Worm (Caenorhabditis elegans) whole organism, L4 larva: ENCODE measurements around the gene T11F9.22.
A peak's percentile ranks its signal among the peaks of the same experiment; 100 is the strongest.

ENCODE experiments used
- D1046.2 ChIP-seq: fragments of 200-800 bp; sonication (Bioruptor generic); IDR thresholded peaks from 2 replicates; pipeline ENCODE4 v1.3.6; 2022; ENCODE audit warnings: missing genetic modification characterization, missing compliant biosample characterization
- F10B5.3 ChIP-seq: sonication (generic microtip); optimal IDR thresholded peaks from 2 replicates; lab custom pipeline; 2016; ENCODE audit warnings: mild to moderate bottlenecking, missing genetic modification characterization, missing compliant biosample characterization
- F26F4.8 ChIP-seq: fragments of 200-800 bp; sonication (Bioruptor generic); conservative IDR thresholded peaks from 2 replicates; pipeline ENCODE4 v1.3.6; 2022; ENCODE audit warnings: missing genetic modification characterization, missing compliant biosample characterization
- F37D6.2 ChIP-seq: sonication (generic microtip); optimal IDR thresholded peaks from 2 replicates; lab custom pipeline; 2016; ENCODE audit warnings: mild to moderate bottlenecking, missing genetic modification characterization, missing compliant biosample characterization
- F44E2.7 ChIP-seq: fragments of 200-800 bp; sonication (Bioruptor generic); IDR thresholded peaks from 2 replicates; pipeline ENCODE4 v2.1.2; 2022; ENCODE audit warnings: missing genetic modification characterization, missing compliant biosample characterization
- R02D3.7 ChIP-seq: fragments of 150-350 bp; sonication (generic microtip); optimal IDR thresholded peaks from 3 replicates; lab custom pipeline; 2014; ENCODE audit warnings: missing biosample characterization, missing genetic modification characterization
- T20F7.1 ChIP-seq: fragments of 200-800 bp; sonication (Bioruptor generic); optimal IDR thresholded peaks from 2 replicates; lab custom pipeline; 2018; ENCODE audit warnings: mild to moderate bottlenecking, missing genetic modification characterization, missing compliant biosample characterization
- Y105C5A.15 ChIP-seq: fragments of 200-800 bp; sonication (Bioruptor generic); IDR thresholded peaks from 2 replicates; pipeline ENCODE4 v1.3.6; 2022; ENCODE audit warnings: missing genetic modification characterization, missing compliant biosample characterization
- Y48G9A.11 ChIP-seq: fragments of 200-800 bp; sonication (Bioruptor generic); IDR thresholded peaks from 2 replicates; pipeline ENCODE4 v1.3.6; 2022; ENCODE audit warnings: missing genetic modification reagents, missing genetic modification characterization, missing compliant biosample characterization
- aha-1 ChIP-seq: fragments of 150-350 bp; peaks from one replicate; lab custom pipeline; 2014; ENCODE audit warnings: missing biosample characterization, missing genetic modification characterization
- aly-2 ChIP-seq: sonication (generic microtip); optimal IDR thresholded peaks from 2 replicates; lab custom pipeline; 2018; ENCODE audit warnings: missing biosample characterization, missing genetic modification characterization
- ceh-28 ChIP-seq: fragments of 150-350 bp; optimal IDR thresholded peaks from 2 replicates; lab custom pipeline; 2014; ENCODE audit warnings: missing biosample characterization, missing genetic modification reagents, missing genetic modification characterization
- ceh-62 ChIP-seq: sonication (generic microtip); optimal IDR thresholded peaks from 2 replicates; lab custom pipeline; 2017; ENCODE audit warnings: missing biosample characterization, missing genetic modification characterization
- cey-2 ChIP-seq: sonication (generic microtip); optimal IDR thresholded peaks from 3 replicates; lab custom pipeline; 2017; ENCODE audit warnings: missing genetic modification characterization, mild to moderate bottlenecking, missing compliant biosample characterization, antibody characterized with exemption, borderline replicate concordance; ENCODE audit not compliant: insufficient read depth
- daf-19 ChIP-seq: fragments of 200-800 bp; sonication (Bioruptor generic); conservative IDR thresholded peaks from 2 replicates; pipeline ENCODE4 v1.3.6; 2022; ENCODE audit warnings: missing genetic modification characterization, missing compliant biosample characterization
- dmd-6 ChIP-seq: fragments of 200-800 bp; sonication (Bioruptor generic); IDR thresholded peaks from 2 replicates; pipeline ENCODE4 v1.3.6; 2022; ENCODE audit warnings: missing genetic modification reagents, missing genetic modification characterization, missing compliant biosample characterization
- dmd-8 ChIP-seq: fragments of 200-800 bp; sonication (Bioruptor generic); IDR thresholded peaks from 2 replicates; pipeline ENCODE4 v1.3.6; 2022; ENCODE audit warnings: missing genetic modification characterization, missing compliant biosample characterization
- dmd-9 ChIP-seq: fragments of 200-800 bp; sonication (Bioruptor generic); IDR thresholded peaks from 2 replicates; pipeline ENCODE4 v1.3.6; 2022; ENCODE audit warnings: missing genetic modification reagents, missing genetic modification characterization, missing compliant biosample characterization
- duxl-1 ChIP-seq: sonication (generic microtip); optimal IDR thresholded peaks from 2 replicates; lab custom pipeline; 2016; ENCODE audit warnings: mild to moderate bottlenecking, missing genetic modification characterization, moderate library complexity, missing compliant biosample characterization; ENCODE audit not compliant: poor library complexity
- dve-1 ChIP-seq: sonication (generic microtip); optimal IDR thresholded peaks from 2 replicates; lab custom pipeline; 2017; ENCODE audit warnings: antibody characterized with exemption, mild to moderate bottlenecking, missing genetic modification characterization, missing compliant biosample characterization; ENCODE audit not compliant: insufficient read depth
- egl-27 ChIP-seq: sonication (generic microtip); optimal IDR thresholded peaks from 3 replicates; lab custom pipeline; 2017; ENCODE audit warnings: missing biosample characterization, missing genetic modification reagents, missing genetic modification characterization
- fkh-10 ChIP-seq: fragments of 150-350 bp; optimal IDR thresholded peaks from 2 replicates; lab custom pipeline; 2014; ENCODE audit warnings: missing biosample characterization, missing genetic modification reagents, missing genetic modification characterization
- fos-1 ChIP-seq: fragments of 150-350 bp; optimal IDR thresholded peaks from 2 replicates; lab custom pipeline; 2014; ENCODE audit warnings: missing biosample characterization, missing genetic modification characterization
- gei-8 ChIP-seq: fragments of 200-800 bp; sonication (Bioruptor generic); optimal IDR thresholded peaks from 2 replicates; lab custom pipeline; 2018; ENCODE audit warnings: mild to moderate bottlenecking, missing genetic modification characterization, missing compliant biosample characterization
- hmg-1.1 ChIP-seq: fragments of 200-800 bp; sonication (Bioruptor generic); IDR thresholded peaks from 2 replicates; pipeline ENCODE4 v1.3.6; 2022; ENCODE audit warnings: missing genetic modification reagents, missing genetic modification characterization, missing compliant biosample characterization
- lim-7 ChIP-seq: fragments of 200-800 bp; sonication (Bioruptor generic); IDR thresholded peaks from 2 replicates; pipeline ENCODE4 v1.3.6; 2022; ENCODE audit warnings: missing genetic modification characterization, missing compliant biosample characterization
- lin-1 ChIP-seq: fragments of 200-800 bp; sonication (Bioruptor generic); IDR thresholded peaks from 2 replicates; pipeline ENCODE4 v1.3.6; 2022; ENCODE audit warnings: missing genetic modification reagents, missing genetic modification characterization, missing compliant biosample characterization
- lin-13 ChIP-seq: fragments of 150-350 bp; optimal IDR thresholded peaks from 2 replicates; lab custom pipeline; 2014; ENCODE audit warnings: missing biosample characterization, missing genetic modification reagents, missing genetic modification characterization
- lin-15B ChIP-seq: fragments of 150-350 bp; sonication (generic microtip); optimal IDR thresholded peaks from 3 replicates; lab custom pipeline; 2014; ENCODE audit warnings: missing biosample characterization, missing genetic modification characterization
- lin-38 ChIP-seq: fragments of 200-800 bp; sonication (Bioruptor generic); IDR thresholded peaks from 2 replicates; pipeline ENCODE4 v1.3.6; 2022; ENCODE audit warnings: missing genetic modification reagents, missing genetic modification characterization, missing compliant biosample characterization
- lir-3 ChIP-seq: sonication (generic microtip); optimal IDR thresholded peaks from 2 replicates; lab custom pipeline; 2016; ENCODE audit warnings: mild to moderate bottlenecking, missing genetic modification characterization, missing compliant biosample characterization
- lsy-2 ChIP-seq, 2 experiments: fragments of 150-350 bp in 1 of 2; sonication (generic microtip) in 1 of 2; optimal IDR thresholded peaks; 2 replicates each; lab custom pipeline; 2014 to 2017; ENCODE audit warnings: missing biosample characterization in 2 of 2, missing genetic modification characterization in 2 of 2
- madf-5 ChIP-seq, 2 experiments: fragments of 200-800 bp; sonication (Bioruptor generic); IDR thresholded peaks; 2 replicates each; pipeline ENCODE4 v1.3.6; 2022; ENCODE audit warnings: missing compliant biosample characterization in 2 of 2, missing genetic modification characterization in 2 of 2
- madf-9 ChIP-seq: fragments of 200-800 bp; sonication (Bioruptor generic); conservative IDR thresholded peaks from 2 replicates; pipeline ENCODE4 v1.3.6; 2022; ENCODE audit warnings: missing genetic modification reagents, missing genetic modification characterization, missing compliant biosample characterization
- mes-2 ChIP-seq: sonication (generic microtip); optimal IDR thresholded peaks from 2 replicates; lab custom pipeline; 2016; ENCODE audit warnings: missing genotype, mild to moderate bottlenecking, missing genetic modification characterization, missing compliant biosample characterization; ENCODE audit not compliant: poor library complexity, severe bottlenecking
- mxl-2 ChIP-seq: fragments of 200-800 bp; sonication (Bioruptor generic); conservative IDR thresholded peaks from 2 replicates; pipeline ENCODE4 v1.3.6; 2022; ENCODE audit warnings: missing genetic modification reagents, missing genetic modification characterization, missing compliant biosample characterization
- mxl-3 ChIP-seq: fragments of 200-800 bp; sonication (Bioruptor generic); optimal IDR thresholded peaks from 2 replicates; lab custom pipeline; 2018; ENCODE audit warnings: mild to moderate bottlenecking, missing genetic modification characterization, missing compliant biosample characterization
- nhr-11 ChIP-seq: fragments of 150-350 bp; optimal IDR thresholded peaks from 2 replicates; lab custom pipeline; 2014; ENCODE audit warnings: missing biosample characterization, missing genetic modification characterization
- nhr-237 ChIP-seq: sonication (generic microtip); optimal IDR thresholded peaks from 2 replicates; lab custom pipeline; 2017; ENCODE audit warnings: missing biosample characterization, missing genetic modification characterization
- nhr-25 ChIP-seq: sonication (generic microtip); optimal IDR thresholded peaks from 2 replicates; lab custom pipeline; 2017; ENCODE audit warnings: missing genetic modification characterization, mild to moderate bottlenecking, missing compliant biosample characterization, antibody characterized with exemption, moderate library complexity, borderline replicate concordance; ENCODE audit not compliant: insufficient read depth
- nhr-28 ChIP-seq: fragments of 150-350 bp; optimal IDR thresholded peaks from 2 replicates; lab custom pipeline; 2014; ENCODE audit warnings: missing biosample characterization, missing genetic modification characterization
- nhr-41 ChIP-seq: fragments of 200-800 bp; sonication (Bioruptor generic); IDR thresholded peaks from 2 replicates; pipeline ENCODE4 v1.3.6; 2022; ENCODE audit warnings: missing genetic modification reagents, missing genetic modification characterization, missing compliant biosample characterization
- php-3 ChIP-seq: fragments of 200-800 bp; sonication (Bioruptor generic); IDR thresholded peaks from 2 replicates; pipeline ENCODE4 v1.3.6; 2022; ENCODE audit warnings: missing genetic modification reagents, missing genetic modification characterization, missing compliant biosample characterization
- skn-1 ChIP-seq: fragments of 150-350 bp; optimal IDR thresholded peaks from 2 replicates; lab custom pipeline; 2014; ENCODE audit warnings: missing biosample characterization, missing genetic modification characterization
- snpc-1.2 ChIP-seq: fragments of 200-800 bp; sonication (Bioruptor generic); IDR thresholded peaks from 2 replicates; pipeline ENCODE4 v1.3.6; 2022; ENCODE audit warnings: missing genetic modification reagents, missing genetic modification characterization, missing compliant biosample characterization
- spr-1 ChIP-seq: sonication (generic microtip); optimal IDR thresholded peaks from 2 replicates; lab custom pipeline; 2016; ENCODE audit warnings: mild to moderate bottlenecking, missing genetic modification characterization, missing compliant biosample characterization
- unc-39 ChIP-seq: sonication (generic microtip); optimal IDR thresholded peaks from 2 replicates; lab custom pipeline; 2017; ENCODE audit warnings: missing biosample characterization, missing genetic modification characterization
- zag-1 ChIP-seq: fragments of 150-350 bp; optimal IDR thresholded peaks from 2 replicates; lab custom pipeline; 2014; ENCODE audit warnings: missing biosample characterization, missing genetic modification characterization
- zfp-3 ChIP-seq: fragments of 200-800 bp; sonication (Bioruptor generic); conservative IDR thresholded peaks from 2 replicates; pipeline ENCODE4 v1.3.6; 2022; ENCODE audit warnings: missing genetic modification reagents, missing genetic modification characterization, missing compliant biosample characterization
- zip-11 ChIP-seq: fragments of 200-800 bp; sonication (Bioruptor generic); IDR thresholded peaks from 2 replicates; pipeline ENCODE4 v1.3.6; 2022; ENCODE audit warnings: missing genetic modification characterization, missing compliant biosample characterization
- zip-2 ChIP-seq: fragments of 150-350 bp; optimal IDR thresholded peaks from 2 replicates; lab custom pipeline; 2014; ENCODE audit warnings: missing biosample characterization, missing genetic modification characterization
- ztf-7 ChIP-seq: fragments of 150-350 bp; optimal IDR thresholded peaks from 2 replicates; lab custom pipeline; 2014; ENCODE audit warnings: missing biosample characterization, missing genetic modification characterization

Gene T11F9.22

DNA sequence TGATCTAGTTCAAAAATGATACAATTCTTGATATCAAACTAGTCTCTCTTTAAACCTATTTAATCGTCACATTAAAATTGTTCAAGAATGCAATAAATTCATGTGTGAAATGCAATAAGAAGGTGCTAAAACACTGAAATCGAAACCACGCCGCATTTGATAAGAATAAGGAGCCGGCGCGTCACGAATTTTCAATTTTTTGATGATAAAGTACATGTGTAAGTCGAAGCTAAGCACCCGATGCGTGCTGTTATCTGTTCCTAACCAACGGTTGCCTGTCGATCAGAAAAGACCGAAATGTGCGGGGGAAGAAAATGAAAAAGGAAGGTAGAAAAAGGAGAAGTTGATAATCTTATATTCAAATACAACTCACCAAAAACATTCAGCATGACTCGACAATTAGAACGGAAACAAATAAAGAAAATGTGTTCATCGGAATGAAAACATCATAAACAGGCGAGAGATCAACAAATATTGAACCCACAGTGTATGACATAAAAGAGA, 9.2 kb upstream of the T11F9.22 start, which contains the start of gene aat-6:
aat-6 (minus strand) TSS at position 454 of the 504 bp plus-strand sequence.
- TF ChIP-seq Y48G9A.11 (GFP tag; lab: Robert Waterston, UW) = no peak
- TF ChIP-seq cey-2 (tag; lab: Kevin White, UChicago) = no peak
- TF ChIP-seq lir-3 (tag; lab: Kevin White, UChicago) = no peak
- TF ChIP-seq zfp-3 (GFP tag; lab: Robert Waterston, UW) = no peak
- no peak for TF ChIP-seq madf-9 (GFP tag; lab: Robert Waterston, UW)
- no peak for TF ChIP-seq unc-39 (tag; lab: Kevin White, UChicago)
- TF ChIP-seq php-3 (GFP tag; lab: Robert Waterston, UW) = peak; percentile 98
- no peak for TF ChIP-seq T20F7.1 (GFP tag; lab: Kevin White, UChicago)
- no peak for TF ChIP-seq skn-1 (tag; lab: Kevin White, UChicago)
- TF ChIP-seq mxl-3 (GFP tag; lab: Kevin White, UChicago) = peak; percentile 72
- no peak for TF ChIP-seq nhr-237 (tag; lab: Kevin White, UChicago)
- TF ChIP-seq F10B5.3 (tag; lab: Kevin White, UChicago) = no peak
- TF ChIP-seq lsy-2 (tag; optimal IDR thresholded peaks at IDR 0.05; lab: Kevin White, UChicago) = no peak
- no peak for TF ChIP-seq ceh-62 (tag; lab: Kevin White, UChicago)
- no peak for TF ChIP-seq dmd-8 (GFP tag; lab: Robert Waterston, UW)
- no peak for TF ChIP-seq spr-1 (tag; lab: Kevin White, UChicago)
- no peak for TF ChIP-seq nhr-11 (tag; lab: Kevin White, UChicago)
- no peak for TF ChIP-seq Y105C5A.15
- no peak for TF ChIP-seq lin-13
- no peak for TF ChIP-seq duxl-1
- no peak for TF ChIP-seq snpc-1.2 (GFP tag; lab: Robert Waterston, UW)
- no peak for TF ChIP-seq ceh-28 (tag; lab: Kevin White, UChicago)
- TF ChIP-seq nhr-41 (GFP tag; lab: Robert Waterston, UW) = 0 out of 2 replicates have a peak, but pooled peaks have one; percentile 32
- no peak for TF ChIP-seq R02D3.7
- no peak for TF ChIP-seq nhr-25 (tag; lab: Kevin White, UChicago)
- no peak for TF ChIP-seq mes-2 (tag; lab: Kevin White, UChicago)
- TF ChIP-seq F26F4.8 (GFP tag; lab: Robert Waterston, UW) = no peak
- TF ChIP-seq mxl-2 = no peak
- TF ChIP-seq egl-27 = no peak
- no peak for TF ChIP-seq zip-11 (GFP tag; lab: Robert Waterston, UW)
- no peak; the same call in 1 of the 2 replicates for TF ChIP-seq lin-1 (GFP tag; lab: Robert Waterston, UW)
- TF ChIP-seq fos-1 = no peak
- no peak for TF ChIP-seq hmg-1.1 (GFP tag; lab: Robert Waterston, UW)
- TF ChIP-seq aha-1 (tag; lab: Kevin White, UChicago) = no peak
- no peak for TF ChIP-seq zag-1 (tag; lab: Kevin White, UChicago)
- TF ChIP-seq F44E2.7 (GFP tag; lab: Robert Waterston, UW) = no peak
- peak; percentile 94 for TF ChIP-seq dmd-6 (GFP tag; lab: Robert Waterston, UW)
- no peak for TF ChIP-seq D1046.2
- TF ChIP-seq aly-2 = no peak
- TF ChIP-seq lin-38 (GFP tag; lab: Robert Waterston, UW) = no peak
- no peak for TF ChIP-seq lim-7 (GFP tag; lab: Robert Waterston, UW)
- TF ChIP-seq dmd-9 (GFP tag; lab: Robert Waterston, UW) = no peak
- no peak for TF ChIP-seq ztf-7
- TF ChIP-seq madf-5 (GFP tag; IDR thresholded peaks at IDR 0.05; lab: Robert Waterston, UW) = no peak
- TF ChIP-seq fkh-10 (GFP tag; lab: Kevin White, UChicago) = no peak
- TF ChIP-seq zip-2 (tag; lab: Kevin White, UChicago) = no peak
- no peak for TF ChIP-seq lin-15B (tag; lab: Kevin White, UChicago)
- TF ChIP-seq F37D6.2 = no peak
- no peak for TF ChIP-seq gei-8 (GFP tag; lab: Kevin White, UChicago)
- TF ChIP-seq dve-1 (tag; lab: Kevin White, UChicago) = peak; percentile 71
- peak; percentile 75 for TF ChIP-seq nhr-28
- no peak for TF ChIP-seq daf-19
